Worm (Caenorhabditis elegans): ENCODE data around the gene mtss-1.

Gene mtss-1

ce11 chrIII:8745214-8745613 is 22.9 kb upstream of the mtss-1 start:
- TF ChIP-seq athp-1 (tag; optimal IDR thresholded peaks at IDR 0.05) (no peak), snpc-4 (GFP tag; optimal IDR thresholded peaks at IDR 0.05) (no peak), snpc-4 (tag; optimal IDR thresholded peaks at IDR 0.05) (no peak), efl-1 (GFP tag; optimal IDR thresholded peaks at IDR 0.05) (no peak), sea-2 (GFP tag; IDR thresholded peaks at IDR 0.05) (no peak), lin-35 (GFP tag; optimal IDR thresholded peaks at IDR 0.05) (no peak), aptf-3 (GFP tag; IDR thresholded peaks at IDR 0.05) (no peak), snpc-1.3 (tag; optimal IDR thresholded peaks at IDR 0.05; ENCODE audit: insufficient read depth) (no peak), B0336.3 (GFP tag; IDR thresholded peaks at IDR 0.05) (no peak), tbp1 (GFP tag; optimal IDR thresholded peaks at IDR 0.05) (no peak), hlh-26 (GFP tag; conservative IDR thresholded peaks at IDR 0.05) (no peak), let-607 (tag; optimal IDR thresholded peaks at IDR 0.05) (no peak), ZK185.1 (tag; optimal IDR thresholded peaks at IDR 0.05; ENCODE audit: poor library complexity, severe bottlenecking) (no peak), nhr-120 (GFP tag; IDR thresholded peaks at IDR 0.05) (no peak), pha-4 (tag; optimal IDR thresholded peaks at IDR 0.05) (no peak), nhr-179 (tag; optimal IDR thresholded peaks at IDR 0.05) (no peak), hsf-1 (GFP tag; IDR thresholded peaks at IDR 0.05) (no peak), ets-4 (GFP tag; optimal IDR thresholded peaks at IDR 0.05) (no peak), attf-6 (GFP tag; IDR thresholded peaks at IDR 0.05) (no peak), ztf-22 (GFP tag; optimal IDR thresholded peaks at IDR 0.05) (no peak)

- peak; percentile 70 for TF ChIP-seq nhr-80 (tag; optimal IDR thresholded peaks at IDR 0.05)
- TF ChIP-seq hmg-1.2 (GFP tag; IDR thresholded peaks at IDR 0.05), result no peak
- TF ChIP-seq lin-26 (GFP tag; IDR thresholded peaks at IDR 0.05), result no peak
- no peak for TF ChIP-seq ccch-3 (GFP tag; optimal IDR thresholded peaks at IDR 0.05)
- no peak for TF ChIP-seq cebp-1 (GFP tag; IDR thresholded peaks at IDR 0.05)
- TF ChIP-seq cebp-1 (tag; optimal IDR thresholded peaks at IDR 0.05), result no peak
- no peak for TF ChIP-seq K12H6.12 (tag; optimal IDR thresholded peaks at IDR 0.05)
- TF ChIP-seq repo-1 (tag; optimal IDR thresholded peaks at IDR 0.05), result no peak
- TF ChIP-seq let-607 (tag; optimal IDR thresholded peaks at IDR 0.05), result peak in 1 of 2 experiments; percentile 17
- TF ChIP-seq ztf-6 (GFP tag; IDR thresholded peaks at IDR 0.05), result no peak
Measured at ce11 chrIII:8748620-8749019, 19.5 kb upstream of the mtss-1 start.

ce11 chrIII:8749487-8749886 is 18.6 kb upstream of the mtss-1 start, which contains the start of gene sma-2:
sma-2 (plus strand) TSS chrIII:8749680.
- TF ChIP-seq repo-1 (tag; optimal IDR thresholded peaks at IDR 0.05), result no peak
- TF ChIP-seq attf-5 (GFP tag; optimal IDR thresholded peaks at IDR 0.05), result peak; percentile 68
- no peak for TF ChIP-seq bed-2 (GFP tag; IDR thresholded peaks at IDR 0.05)
- TF ChIP-seq pha-4 (tag; optimal IDR thresholded peaks at IDR 0.05), result peak; percentile 29
- peak; percentile 93 for TF ChIP-seq nhr-80 (tag; optimal IDR thresholded peaks at IDR 0.05)
- peak; percentile 30 for TF ChIP-seq ztf-18 (tag; optimal IDR thresholded peaks at IDR 0.05)
- no peak for TF ChIP-seq ceh-79 (tag; optimal IDR thresholded peaks at IDR 0.05)
- 0 out of 2 replicates have a peak, but pooled peaks have one; percentile 6 for TF ChIP-seq lir-1 (GFP tag; conservative IDR thresholded peaks at IDR 0.05)
- no peak for TF ChIP-seq egl-18 (GFP tag; IDR thresholded peaks at IDR 0.05)
- no peak for TF ChIP-seq pbrm-1 (GFP tag; IDR thresholded peaks at IDR 0.05)
- TF ChIP-seq ztf-22 (GFP tag; optimal IDR thresholded peaks at IDR 0.05), result peak; percentile 27
- no peak for TF ChIP-seq D2030.7 (GFP tag; IDR thresholded peaks at IDR 0.05)
- no peak for TF ChIP-seq T26A5.8 (tag; optimal IDR thresholded peaks at IDR 0.05)
- no peak for TF ChIP-seq F55B11.4 (tag; optimal IDR thresholded peaks at IDR 0.05; ENCODE audit: borderline replicate concordance, insufficient read depth)
- TF ChIP-seq madf-10 (tag; optimal IDR thresholded peaks at IDR 0.05), result peak; percentile 25
- TF ChIP-seq K12H6.12 (tag; optimal IDR thresholded peaks at IDR 0.05), result no peak
- TF ChIP-seq snpc-1.3 (tag; optimal IDR thresholded peaks at IDR 0.05; ENCODE audit: insufficient read depth), result no peak
- TF ChIP-seq ZK185.1 (tag; optimal IDR thresholded peaks at IDR 0.05; ENCODE audit: poor library complexity, severe bottlenecking), result peak; percentile 33
- no peak for TF ChIP-seq egl-44 (GFP tag; IDR thresholded peaks at IDR 0.05)
- TF ChIP-seq ceh-27 (GFP tag; optimal IDR thresholded peaks at IDR 0.05), result no peak
- TF ChIP-seq rec-8 (tag; optimal IDR thresholded peaks at IDR 0.05), result no peak
- no peak for TF ChIP-seq sptf-2 (GFP tag; optimal IDR thresholded peaks at IDR 0.05)
- TF ChIP-seq Y56A3A.18 (GFP tag; IDR thresholded peaks at IDR 0.05), result no peak
- peak; percentile 18 for TF ChIP-seq ets-4 (GFP tag; optimal IDR thresholded peaks at IDR 0.05)
- no peak for TF ChIP-seq madf-3 (GFP tag; IDR thresholded peaks at IDR 0.05)
- TF ChIP-seq attf-6 (GFP tag; IDR thresholded peaks at IDR 0.05), result no peak
